Worm (Caenorhabditis elegans): ENCODE data around the gene Y53G8AM.6.

ce11 chrIII:3253736-3254135 is 5.9 kb downstream of the Y53G8AM.6 start:
- TF ChIP-seq aly-2 (tag; optimal IDR thresholded peaks at IDR 0.05) (no peak), zag-1 (tag; optimal IDR thresholded peaks at IDR 0.05) (no peak), elt-2 (tag; optimal IDR thresholded peaks at IDR 0.05) (peak; percentile 98), mep-1 (tag; optimal IDR thresholded peaks at IDR 0.05) (no peak), nhr-20 (tag; optimal IDR thresholded peaks at IDR 0.05) (no peak), fkh-10 (GFP tag; optimal IDR thresholded peaks at IDR 0.05) (no peak), nhr-11 (tag; optimal IDR thresholded peaks at IDR 0.05) (no peak), efl-3 (GFP tag; optimal IDR thresholded peaks at IDR 0.05) (no peak), dpl-1 (GFP tag; optimal IDR thresholded peaks at IDR 0.05) (no peak), lin-15B (tag; optimal IDR thresholded peaks at IDR 0.05) (no peak), mef-2 (tag; optimal IDR thresholded peaks at IDR 0.05) (no peak), pag-3 (tag; optimal IDR thresholded peaks at IDR 0.05; ENCODE audit: borderline replicate concordance, insufficient read depth) (no peak)
